Worm (Caenorhabditis elegans) whole organism, L4 larva: ENCODE measurements around the gene clec-160.

Source experiments
- F26F4.8 ChIP-seq: fragments of 200-800 bp; sonication (Bioruptor generic); conservative IDR thresholded peaks from 2 replicates; pipeline ENCODE4 v1.3.6; 2022; ENCODE audit warnings: missing genetic modification characterization, missing compliant biosample characterization
- F49E8.2 ChIP-seq: sonication (generic microtip); optimal IDR thresholded peaks from 2 replicates; lab custom pipeline; 2016; ENCODE audit warnings: missing compliant biosample characterization, mild to moderate bottlenecking, missing genetic modification characterization, borderline replicate concordance
- R02D3.7 ChIP-seq: fragments of 150-350 bp; sonication (generic microtip); optimal IDR thresholded peaks from 3 replicates; lab custom pipeline; 2014; ENCODE audit warnings: missing biosample characterization, missing genetic modification characterization
- T20F7.1 ChIP-seq: fragments of 200-800 bp; sonication (Bioruptor generic); optimal IDR thresholded peaks from 2 replicates; lab custom pipeline; 2018; ENCODE audit warnings: mild to moderate bottlenecking, missing genetic modification characterization, missing compliant biosample characterization
- Y105C5A.15 ChIP-seq: fragments of 200-800 bp; sonication (Bioruptor generic); IDR thresholded peaks from 2 replicates; pipeline ENCODE4 v1.3.6; 2022; ENCODE audit warnings: missing genetic modification characterization, missing compliant biosample characterization
- Y48G9A.11 ChIP-seq: fragments of 200-800 bp; sonication (Bioruptor generic); IDR thresholded peaks from 2 replicates; pipeline ENCODE4 v1.3.6; 2022; ENCODE audit warnings: missing genetic modification reagents, missing genetic modification characterization, missing compliant biosample characterization
- Y75B8A.6 ChIP-seq: fragments of 200-800 bp; sonication (Bioruptor generic); IDR thresholded peaks from 2 replicates; pipeline ENCODE4 v1.3.6; 2022; ENCODE audit warnings: missing genetic modification reagents, missing genetic modification characterization, missing compliant biosample characterization
- ZK546.5 ChIP-seq, 2 experiments: sonication (generic microtip); optimal IDR thresholded peaks; 2 replicates each; lab custom pipeline; 2017; ENCODE audit warnings: missing biosample characterization in 2 of 2, missing genetic modification characterization in 2 of 2
- aha-1 ChIP-seq: fragments of 150-350 bp; peaks from one replicate; lab custom pipeline; 2014; ENCODE audit warnings: missing biosample characterization, missing genetic modification characterization
- ama-1 ChIP-seq: fragments of 150-350 bp; optimal IDR thresholded peaks from 2 replicates; lab custom pipeline; 2014; ENCODE audit warnings: inconsistent platforms, mixed read lengths
- attf-4 ChIP-seq: sonication (generic microtip); optimal IDR thresholded peaks from 3 replicates; lab custom pipeline; 2017; ENCODE audit warnings: missing biosample characterization, missing genetic modification characterization
- ceh-28 ChIP-seq: fragments of 150-350 bp; optimal IDR thresholded peaks from 2 replicates; lab custom pipeline; 2014; ENCODE audit warnings: missing biosample characterization, missing genetic modification reagents, missing genetic modification characterization
- ceh-32 ChIP-seq: sonication (generic microtip); optimal IDR thresholded peaks from 2 replicates; lab custom pipeline; 2016; ENCODE audit warnings: mild to moderate bottlenecking, missing genetic modification characterization, missing compliant biosample characterization; ENCODE audit not compliant: poor library complexity
- ceh-82 ChIP-seq: sonication (generic microtip); optimal IDR thresholded peaks from 2 replicates; lab custom pipeline; 2017; ENCODE audit warnings: missing biosample characterization, missing genetic modification characterization
- daf-12 ChIP-seq: fragments of 150-350 bp; optimal IDR thresholded peaks from 2 replicates; lab custom pipeline; 2014; ENCODE audit warnings: missing biosample characterization, missing genetic modification reagents, missing genetic modification characterization
- daf-8 ChIP-seq: fragments of 200-800 bp; sonication (Bioruptor generic); IDR thresholded peaks from 2 replicates; pipeline ENCODE4 v1.3.6; 2022; ENCODE audit warnings: missing genetic modification characterization, missing compliant biosample characterization
- dmd-9 ChIP-seq: fragments of 200-800 bp; sonication (Bioruptor generic); IDR thresholded peaks from 2 replicates; pipeline ENCODE4 v1.3.6; 2022; ENCODE audit warnings: missing genetic modification reagents, missing genetic modification characterization, missing compliant biosample characterization
- duxl-1 ChIP-seq: sonication (generic microtip); optimal IDR thresholded peaks from 2 replicates; lab custom pipeline; 2016; ENCODE audit warnings: mild to moderate bottlenecking, missing genetic modification characterization, moderate library complexity, missing compliant biosample characterization; ENCODE audit not compliant: poor library complexity
- egl-43 ChIP-seq: fragments of 200-800 bp; sonication (Bioruptor generic); IDR thresholded peaks from 2 replicates; pipeline ENCODE4 v1.3.6; 2022; ENCODE audit warnings: missing genetic modification reagents, missing genetic modification characterization, missing compliant biosample characterization
- fkh-10 ChIP-seq: fragments of 150-350 bp; optimal IDR thresholded peaks from 2 replicates; lab custom pipeline; 2014; ENCODE audit warnings: missing biosample characterization, missing genetic modification reagents, missing genetic modification characterization
- hlh-30 ChIP-seq: sonication (generic microtip); optimal IDR thresholded peaks from 2 replicates; lab custom pipeline; 2017; ENCODE audit warnings: antibody characterized with exemption, mild to moderate bottlenecking, missing genetic modification characterization, missing compliant biosample characterization; ENCODE audit not compliant: insufficient read depth
- jun-1 ChIP-seq: fragments of 150-350 bp; optimal IDR thresholded peaks from 2 replicates; lab custom pipeline; 2014; ENCODE audit warnings: missing biosample characterization, missing genetic modification reagents, missing genetic modification characterization
- lim-7 ChIP-seq: fragments of 200-800 bp; sonication (Bioruptor generic); IDR thresholded peaks from 2 replicates; pipeline ENCODE4 v1.3.6; 2022; ENCODE audit warnings: missing genetic modification characterization, missing compliant biosample characterization
- lin-1 ChIP-seq: fragments of 200-800 bp; sonication (Bioruptor generic); IDR thresholded peaks from 2 replicates; pipeline ENCODE4 v1.3.6; 2022; ENCODE audit warnings: missing genetic modification reagents, missing genetic modification characterization, missing compliant biosample characterization
- lin-13 ChIP-seq: fragments of 150-350 bp; optimal IDR thresholded peaks from 2 replicates; lab custom pipeline; 2014; ENCODE audit warnings: missing biosample characterization, missing genetic modification reagents, missing genetic modification characterization
- lin-29 ChIP-seq: fragments of 200-800 bp; sonication (Bioruptor generic); IDR thresholded peaks from 2 replicates; pipeline ENCODE4 v1.3.6; 2022; ENCODE audit warnings: missing genetic modification reagents, missing genetic modification characterization, missing compliant biosample characterization
- lin-38 ChIP-seq: fragments of 200-800 bp; sonication (Bioruptor generic); IDR thresholded peaks from 2 replicates; pipeline ENCODE4 v1.3.6; 2022; ENCODE audit warnings: missing genetic modification reagents, missing genetic modification characterization, missing compliant biosample characterization
- madf-9 ChIP-seq: fragments of 200-800 bp; sonication (Bioruptor generic); conservative IDR thresholded peaks from 2 replicates; pipeline ENCODE4 v1.3.6; 2022; ENCODE audit warnings: missing genetic modification reagents, missing genetic modification characterization, missing compliant biosample characterization
- mdt-29 ChIP-seq: fragments of 200-800 bp; sonication (Bioruptor generic); IDR thresholded peaks from 2 replicates; pipeline ENCODE4 v1.3.6; 2022; ENCODE audit warnings: missing genetic modification reagents, missing genetic modification characterization, missing compliant biosample characterization
- mep-1 ChIP-seq: fragments of 150-350 bp; sonication (generic microtip); optimal IDR thresholded peaks from 3 replicates; lab custom pipeline; 2014; ENCODE audit warnings: missing biosample characterization, missing genetic modification characterization
- mxl-2 ChIP-seq: fragments of 200-800 bp; sonication (Bioruptor generic); conservative IDR thresholded peaks from 2 replicates; pipeline ENCODE4 v1.3.6; 2022; ENCODE audit warnings: missing genetic modification reagents, missing genetic modification characterization, missing compliant biosample characterization
- mxl-3 ChIP-seq: fragments of 200-800 bp; sonication (Bioruptor generic); optimal IDR thresholded peaks from 2 replicates; lab custom pipeline; 2018; ENCODE audit warnings: mild to moderate bottlenecking, missing genetic modification characterization, missing compliant biosample characterization
- nhr-102 ChIP-seq: sonication (generic microtip); optimal IDR thresholded peaks from 2 replicates; lab custom pipeline; 2016; ENCODE audit warnings: mild to moderate bottlenecking, missing genetic modification characterization, moderate library complexity, missing compliant biosample characterization
- nhr-11 ChIP-seq: fragments of 150-350 bp; optimal IDR thresholded peaks from 2 replicates; lab custom pipeline; 2014; ENCODE audit warnings: missing biosample characterization, missing genetic modification characterization
- nhr-42 ChIP-seq: fragments of 200-800 bp; sonication (Bioruptor generic); IDR thresholded peaks from 2 replicates; pipeline ENCODE4 v1.3.6; 2022; ENCODE audit warnings: missing genetic modification characterization, missing compliant biosample characterization
- nhr-48 ChIP-seq: sonication (generic microtip); optimal IDR thresholded peaks from 2 replicates; lab custom pipeline; 2016; ENCODE audit warnings: mild to moderate bottlenecking, missing genetic modification characterization, missing compliant biosample characterization
- nhr-77 ChIP-seq: fragments of 150-350 bp; optimal IDR thresholded peaks from 2 replicates; lab custom pipeline; 2014; ENCODE audit warnings: missing biosample characterization, missing genetic modification characterization
- php-3 ChIP-seq: fragments of 200-800 bp; sonication (Bioruptor generic); IDR thresholded peaks from 2 replicates; pipeline ENCODE4 v1.3.6; 2022; ENCODE audit warnings: missing genetic modification reagents, missing genetic modification characterization, missing compliant biosample characterization
- pqm-1 ChIP-seq: sonication (generic microtip); optimal IDR thresholded peaks from 2 replicates; lab custom pipeline; 2017; ENCODE audit warnings: missing biosample characterization, missing genetic modification characterization
- saeg-2 ChIP-seq: fragments of 200-800 bp; sonication (Bioruptor generic); IDR thresholded peaks from 2 replicates; pipeline ENCODE4 v1.3.6; 2022; ENCODE audit warnings: missing genetic modification reagents, missing genetic modification characterization, missing compliant biosample characterization
- sdz-12 ChIP-seq: fragments of 200-800 bp; sonication (Bioruptor generic); optimal IDR thresholded peaks from 2 replicates; lab custom pipeline; 2018; ENCODE audit warnings: mild to moderate bottlenecking, missing genetic modification characterization, missing compliant biosample characterization
- skn-1 ChIP-seq: fragments of 150-350 bp; optimal IDR thresholded peaks from 2 replicates; lab custom pipeline; 2014; ENCODE audit warnings: missing biosample characterization, missing genetic modification characterization
- spr-3 ChIP-seq: fragments of 200-800 bp; sonication (Bioruptor generic); optimal IDR thresholded peaks from 2 replicates; lab custom pipeline; 2018; ENCODE audit warnings: mild to moderate bottlenecking, missing genetic modification characterization, missing compliant biosample characterization
- unc-130 ChIP-seq: sonication (generic microtip); optimal IDR thresholded peaks from 2 replicates; lab custom pipeline; 2016; ENCODE audit warnings: missing genetic modification reagents, missing genetic modification characterization, missing compliant biosample characterization
- unc-62 ChIP-seq, 3 experiments: fragments of 150-350 bp in 1 of 3; sonication (generic microtip); optimal IDR thresholded peaks in 2 of 3; peaks in 1 of 3; 1 replicate in 1 of 3; 2 replicates in 2 of 3; lab custom pipeline; 2014 to 2017; ENCODE audit warnings: missing biosample characterization in 3 of 3, missing genetic modification characterization in 3 of 3, missing genetic modification reagents in 3 of 3, missing genotype in 1 of 3
- vab-7 ChIP-seq: fragments of 200-800 bp; sonication (Bioruptor generic); IDR thresholded peaks from 2 replicates; pipeline ENCODE4 v1.3.6; 2022; ENCODE audit warnings: missing genetic modification reagents, missing genetic modification characterization, missing compliant biosample characterization
- zag-1 ChIP-seq: fragments of 150-350 bp; optimal IDR thresholded peaks from 2 replicates; lab custom pipeline; 2014; ENCODE audit warnings: missing biosample characterization, missing genetic modification characterization
- zfp-3 ChIP-seq: fragments of 200-800 bp; sonication (Bioruptor generic); conservative IDR thresholded peaks from 2 replicates; pipeline ENCODE4 v1.3.6; 2022; ENCODE audit warnings: missing genetic modification reagents, missing genetic modification characterization, missing compliant biosample characterization
- zip-11 ChIP-seq: fragments of 200-800 bp; sonication (Bioruptor generic); IDR thresholded peaks from 2 replicates; pipeline ENCODE4 v1.3.6; 2022; ENCODE audit warnings: missing genetic modification characterization, missing compliant biosample characterization
- zip-2 ChIP-seq: fragments of 150-350 bp; optimal IDR thresholded peaks from 2 replicates; lab custom pipeline; 2014; ENCODE audit warnings: missing biosample characterization, missing genetic modification characterization
- ztf-11 ChIP-seq: fragments of 150-350 bp; optimal IDR thresholded peaks from 2 replicates; lab custom pipeline; 2014; ENCODE audit warnings: missing biosample characterization, missing genetic modification characterization
- ztf-7 ChIP-seq: fragments of 150-350 bp; optimal IDR thresholded peaks from 2 replicates; lab custom pipeline; 2014; ENCODE audit warnings: missing biosample characterization, missing genetic modification characterization

Gene clec-160

ce11 chrIII:8227511-8227910, 48.3 kb downstream of the clec-160 start, which contains the start of gene fbxl-1 (continued):
- TF ChIP-seq fkh-10 (GFP tag; lab: Kevin White, UChicago) (peak; percentile 28), R02D3.7 (tag; lab: Kevin White, UChicago) (no peak), php-3 (GFP tag; lab: Robert Waterston, UW) (0 out of 2 replicates have a peak, but pooled peaks have one; percentile 39), Y75B8A.6 (GFP tag; lab: Robert Waterston, UW) (no peak), aha-1 (tag; lab: Kevin White, UChicago) (peak; percentile 92), mep-1 (tag; lab: Kevin White, UChicago) (peak; percentile 90), hlh-30 (tag; lab: Kevin White, UChicago) (peak; percentile 99), ama-1 (lab: Kevin White, UChicago) (no peak), zag-1 (tag; lab: Kevin White, UChicago) (no peak), nhr-48 (tag; lab: Kevin White, UChicago) (peak; percentile 31), unc-130 (GFP tag; lab: Kevin White, UChicago) (no peak), daf-8 (no peak), F26F4.8 (GFP tag; lab: Robert Waterston, UW) (no peak), spr-3 (GFP tag; lab: Kevin White, UChicago) (no peak), madf-9 (GFP tag; lab: Robert Waterston, UW) (peak; percentile 57; the same call in 1 of the 2 replicates), duxl-1 (tag; lab: Kevin White, UChicago) (peak; percentile 6), lim-7 (no peak), nhr-77 (tag; lab: Kevin White, UChicago) (peak; percentile 83), ceh-28 (tag; lab: Kevin White, UChicago) (no peak), egl-43 (peak; percentile 79), saeg-2 (no peak), zip-11 (no peak), lin-1 (GFP tag; lab: Robert Waterston, UW) (0 out of 2 replicates have a peak, but pooled peaks have one; percentile 35), ZK546.5 (tag; optimal IDR thresholded peaks at IDR 0.05; lab: Kevin White, UChicago) (peak in 1 of 2 experiments; percentile 39), unc-62 (GFP tag; optimal IDR thresholded peaks at IDR 0.05 in 1 of 2; lab: Kevin White, UChicago) (peak in 1 of 2 experiments; percentile 99), unc-62 (tag; optimal IDR thresholded peaks at IDR 0.05; lab: Kevin White, UChicago) (no peak), ceh-32 (tag; lab: Kevin White, UChicago) (no peak), F49E8.2 (tag; lab: Kevin White, UChicago) (no peak), dmd-9 (no peak), zip-2 (no peak), nhr-11 (tag; lab: Kevin White, UChicago) (peak; percentile 91), nhr-102 (no peak), jun-1 (peak; percentile 23), Y48G9A.11 (GFP tag; lab: Robert Waterston, UW) (no peak), ceh-82 (no peak), attf-4 (tag; lab: Kevin White, UChicago) (no peak), ztf-11 (no peak), Y105C5A.15 (no peak), sdz-12 (GFP tag; lab: Kevin White, UChicago) (no peak), vab-7 (GFP tag; lab: Robert Waterston, UW) (peak; percentile 62), mxl-2 (no peak), skn-1 (tag; lab: Kevin White, UChicago) (no peak), daf-12 (tag; lab: Kevin White, UChicago) (no peak), ztf-7 (tag; lab: Kevin White, UChicago) (peak; percentile 30), mxl-3 (peak; percentile 86), lin-29 (GFP tag; lab: Robert Waterston, UW) (no peak), mdt-29 (GFP tag; lab: Robert Waterston, UW) (peak; percentile 45; the same call in 1 of the 2 replicates), pqm-1 (tag; lab: Kevin White, UChicago) (peak; percentile 15), lin-13 (GFP tag; lab: Kevin White, UChicago) (peak; percentile 37), zfp-3 (GFP tag; lab: Robert Waterston, UW) (0 out of 2 replicates have a peak, but pooled peaks have one; percentile 11), nhr-42 (GFP tag; lab: Robert Waterston, UW) (peak; percentile 41; the same call in 1 of the 2 replicates), lin-38 (peak; percentile 59), T20F7.1 (GFP tag; lab: Kevin White, UChicago) (peak; percentile 86)
